Worm (Caenorhabditis elegans) whole organism, young adult: ENCODE data around the gene fbxa-28.
A peak's percentile ranks its signal among the peaks of the same experiment; 100 is the strongest.

ENCODE experiments used
- B0019.2 ChIP-seq: fragments of 200-800 bp; sonication (Bioruptor generic); conservative IDR thresholded peaks from 2 replicates; pipeline ENCODE4 v1.3.6; 2022; ENCODE audit warnings: missing genetic modification reagents, missing genetic modification characterization, missing compliant biosample characterization
- F10E7.11 ChIP-seq: sonication (generic microtip); optimal IDR thresholded peaks from 2 replicates; lab custom pipeline; 2017; ENCODE audit warnings: mild to moderate bottlenecking, missing genetic modification characterization, moderate library complexity, missing compliant biosample characterization
- F22D6.2 ChIP-seq: sonication (generic microtip); optimal IDR thresholded peaks from 2 replicates; lab custom pipeline; 2016; ENCODE audit warnings: mild to moderate bottlenecking, missing genetic modification characterization, missing compliant biosample characterization
- F37B4.10 ChIP-seq: fragments of 200-800 bp; sonication (Bioruptor generic); IDR thresholded peaks from 2 replicates; pipeline ENCODE4 v1.3.6; 2022; ENCODE audit warnings: missing genetic modification characterization, missing compliant biosample characterization
- K12H6.12 ChIP-seq: fragments of 200-800 bp; sonication (Bioruptor generic); optimal IDR thresholded peaks from 2 replicates; lab custom pipeline; 2018; ENCODE audit warnings: mild to moderate bottlenecking, missing genetic modification characterization, missing compliant biosample characterization
- Y56A3A.18 ChIP-seq: fragments of 200-800 bp; sonication (Bioruptor generic); IDR thresholded peaks from 2 replicates; pipeline ENCODE4 v1.3.6; 2022; ENCODE audit warnings: missing genetic modification reagents, missing genetic modification characterization, missing compliant biosample characterization
- Y79H2A.3 ChIP-seq: fragments of 200-800 bp; sonication (Bioruptor generic); conservative IDR thresholded peaks from 2 replicates; pipeline ENCODE4 v1.3.6; 2022; ENCODE audit warnings: missing genetic modification reagents, missing genetic modification characterization, missing compliant biosample characterization
- ama-1 ChIP-seq, 3 experiments: fragments of 150-350 bp in 1 of 3; sonication (generic microtip) in 2 of 3; optimal IDR thresholded peaks; 2 replicates each; lab custom pipeline; 2014 to 2018; ENCODE audit warnings: missing biosample characterization in 2 of 3, missing genetic modification characterization in 2 of 3, missing genetic modification reagents in 2 of 3
- aptf-2 ChIP-seq: fragments of 200-800 bp; sonication (Bioruptor generic); conservative IDR thresholded peaks from 2 replicates; pipeline ENCODE4 v1.3.6; 2022; ENCODE audit warnings: missing genetic modification reagents, missing genetic modification characterization, missing compliant biosample characterization
- atf-7 ChIP-seq: sonication (generic microtip); optimal IDR thresholded peaks from 2 replicates; lab custom pipeline; 2017; ENCODE audit warnings: mild to moderate bottlenecking, missing genetic modification characterization, missing compliant biosample characterization
- attf-6 ChIP-seq: fragments of 200-800 bp; sonication (Bioruptor generic); IDR thresholded peaks from 2 replicates; pipeline ENCODE4 v1.3.6; 2022; ENCODE audit warnings: missing genetic modification reagents, missing genetic modification characterization, missing compliant biosample characterization
- ccch-3 ChIP-seq: fragments of 200-800 bp; sonication (Bioruptor generic); optimal IDR thresholded peaks from 2 replicates; lab custom pipeline; 2018; ENCODE audit warnings: mild to moderate bottlenecking, missing genetic modification characterization, missing compliant biosample characterization
- cebp-2 ChIP-seq: fragments of 200-800 bp; sonication (Bioruptor generic); IDR thresholded peaks from 2 replicates; pipeline ENCODE4 v1.3.6; 2022; ENCODE audit warnings: missing genetic modification characterization, missing compliant biosample characterization
- chd-7 ChIP-seq: sonication (generic microtip); optimal IDR thresholded peaks from 2 replicates; lab custom pipeline; 2016; ENCODE audit warnings: mild to moderate bottlenecking, missing genetic modification characterization, moderate library complexity, missing compliant biosample characterization
- dpff-1 ChIP-seq: sonication (generic microtip); optimal IDR thresholded peaks from 2 replicates; lab custom pipeline; 2017; ENCODE audit warnings: mild to moderate bottlenecking, missing genetic modification characterization, missing compliant biosample characterization
- egl-18 ChIP-seq: fragments of 200-800 bp; sonication (Bioruptor generic); IDR thresholded peaks from 2 replicates; pipeline ENCODE4 v1.3.6; 2022; ENCODE audit warnings: missing genetic modification reagents, missing genetic modification characterization, missing compliant biosample characterization
- egl-44 ChIP-seq: fragments of 200-800 bp; sonication (Bioruptor generic); IDR thresholded peaks from 2 replicates; pipeline ENCODE4 v1.3.6; 2022; ENCODE audit warnings: missing genetic modification reagents, missing genetic modification characterization, missing compliant biosample characterization
- ets-4 ChIP-seq: fragments of 200-800 bp; sonication (Bioruptor generic); optimal IDR thresholded peaks from 2 replicates; lab custom pipeline; 2018; ENCODE audit warnings: mild to moderate bottlenecking, missing genetic modification characterization, missing compliant biosample characterization
- him-1 ChIP-seq: sonication (generic microtip); optimal IDR thresholded peaks from 2 replicates; lab custom pipeline; 2016; ENCODE audit warnings: missing genotype, missing genetic modification reagents, missing genetic modification characterization, missing compliant biosample characterization
- hlh-26 ChIP-seq: fragments of 200-800 bp; sonication (Bioruptor generic); conservative IDR thresholded peaks from 2 replicates; pipeline ENCODE4 v1.3.6; 2022; ENCODE audit warnings: missing genetic modification reagents, missing genetic modification characterization, missing compliant biosample characterization
- hmg-1.2 ChIP-seq: fragments of 200-800 bp; sonication (Bioruptor generic); IDR thresholded peaks from 2 replicates; pipeline ENCODE4 v1.3.6; 2022; ENCODE audit warnings: missing genetic modification reagents, missing genetic modification characterization, missing compliant biosample characterization
- hsf-1 ChIP-seq: fragments of 200-800 bp; sonication (Bioruptor generic); IDR thresholded peaks from 2 replicates; pipeline ENCODE4 v1.3.6; 2022; ENCODE audit warnings: missing genetic modification reagents, missing genetic modification characterization, missing compliant biosample characterization
- let-526 ChIP-seq: fragments of 200-800 bp; sonication (Bioruptor generic); IDR thresholded peaks from 2 replicates; pipeline ENCODE4 v1.3.6; 2022; ENCODE audit warnings: missing genetic modification reagents, missing genetic modification characterization, missing compliant biosample characterization
- lin-40 ChIP-seq: sonication (generic microtip); optimal IDR thresholded peaks from 2 replicates; lab custom pipeline; 2016; ENCODE audit warnings: missing genetic modification characterization, mild to moderate bottlenecking, missing compliant biosample characterization, missing genotype, missing genetic modification reagents
- lin-54 ChIP-seq: fragments of 200-800 bp; sonication (Bioruptor generic); optimal IDR thresholded peaks from 2 replicates; lab custom pipeline; 2018; ENCODE audit warnings: mild to moderate bottlenecking, missing genetic modification characterization, missing compliant biosample characterization
- madf-10 ChIP-seq: sonication (generic microtip); optimal IDR thresholded peaks from 2 replicates; lab custom pipeline; 2016; ENCODE audit warnings: mild to moderate bottlenecking, missing genetic modification characterization, missing compliant biosample characterization
- madf-3 ChIP-seq: fragments of 200-800 bp; sonication (Bioruptor generic); IDR thresholded peaks from 2 replicates; pipeline ENCODE4 v1.3.6; 2022; ENCODE audit warnings: missing genetic modification reagents, missing genetic modification characterization, missing compliant biosample characterization
- madf-6 ChIP-seq: fragments of 200-800 bp; sonication (Bioruptor generic); IDR thresholded peaks from 2 replicates; pipeline ENCODE4 v1.3.6; 2022; ENCODE audit warnings: missing genetic modification reagents, missing genetic modification characterization, missing compliant biosample characterization
- nfya-1 ChIP-seq: sonication (generic microtip); optimal IDR thresholded peaks from 2 replicates; lab custom pipeline; 2017; ENCODE audit warnings: antibody characterized with exemption, missing compliant biosample characterization, missing genetic modification characterization, borderline replicate concordance; ENCODE audit not compliant: insufficient read depth
- nhr-80 ChIP-seq: sonication (generic microtip); optimal IDR thresholded peaks from 2 replicates; lab custom pipeline; 2016; ENCODE audit warnings: missing genetic modification characterization, missing compliant biosample characterization
- repo-1 ChIP-seq: sonication (generic microtip); optimal IDR thresholded peaks from 2 replicates; lab custom pipeline; 2017; ENCODE audit warnings: mild to moderate bottlenecking, missing genetic modification characterization, missing compliant biosample characterization
- rpc-1 ChIP-seq, 2 experiments: fragments of 150-350 bp in 1 of 2; sonication (generic microtip) in 1 of 2; optimal IDR thresholded peaks; 2 replicates each; lab custom pipeline; 2014 to 2018; ENCODE audit warnings: missing biosample characterization in 1 of 2, missing genetic modification characterization in 1 of 2, missing genetic modification reagents in 1 of 2, missing genotype in 1 of 2
- snpc-3.4 ChIP-seq: sonication (generic microtip); optimal IDR thresholded peaks from 2 replicates; lab custom pipeline; 2017; ENCODE audit warnings: missing genetic modification characterization, mild to moderate bottlenecking, missing compliant biosample characterization, antibody characterized with exemption, moderate library complexity, missing genotype, missing genetic modification reagents
- snpc-4 ChIP-seq, 5 experiments: fragments of 150-350 bp in 1 of 5; sonication (generic microtip) in 4 of 5; optimal IDR thresholded peaks; 2 replicates each; lab custom pipeline; 2014 to 2018; ENCODE audit warnings: missing genetic modification characterization in 5 of 5, missing biosample characterization in 3 of 5, antibody characterized with exemption in 2 of 5, mild to moderate bottlenecking in 2 of 5, missing compliant biosample characterization in 2 of 5, missing genotype in 2 of 5, moderate library complexity in 2 of 5, missing genetic modification reagents in 1 of 5
- unc-62 ChIP-seq: fragments of 150-350 bp; optimal IDR thresholded peaks from 2 replicates; lab custom pipeline; 2014; ENCODE audit warnings: missing biosample characterization, missing genetic modification reagents, missing genetic modification characterization
- zfh-2 ChIP-seq: fragments of 200-800 bp; sonication (Bioruptor generic); conservative IDR thresholded peaks from 2 replicates; pipeline ENCODE4 v1.3.6; 2022; ENCODE audit warnings: missing genetic modification reagents, missing genetic modification characterization, missing compliant biosample characterization
- ztf-26 ChIP-seq: sonication (generic microtip); optimal IDR thresholded peaks from 2 replicates; lab custom pipeline; 2017; ENCODE audit warnings: missing genetic modification characterization, missing compliant biosample characterization
- ztf-6 ChIP-seq: fragments of 200-800 bp; sonication (Bioruptor generic); IDR thresholded peaks from 2 replicates; pipeline ENCODE4 v1.3.6; 2022; ENCODE audit warnings: missing genetic modification reagents, missing genetic modification characterization, missing compliant biosample characterization

Gene fbxa-28

ce11 chrIII:1293135-1293534, 4.6 kb upstream of the fbxa-28 start, which contains the start of gene fbxa-36:
TSS of gene fbxa-36 (minus strand) at chrIII:1293235.
- no peak for TF ChIP-seq hlh-26
- TF ChIP-seq snpc-4 (GFP tag; optimal IDR thresholded peaks at IDR 0.05; lab: Kevin White, UChicago) = no peak
- no peak for TF ChIP-seq snpc-4 (tag; optimal IDR thresholded peaks at IDR 0.05; lab: Kevin White, UChicago)
- TF ChIP-seq Y79H2A.3 = no peak
- TF ChIP-seq B0019.2 (GFP tag; lab: Robert Waterston, UW) = no peak
- no peak for TF ChIP-seq ama-1 (optimal IDR thresholded peaks at IDR 0.05; lab: Kevin White, UChicago)
- TF ChIP-seq ama-1 (GFP tag; optimal IDR thresholded peaks at IDR 0.05; lab: Kevin White, UChicago) = no peak
- no peak for TF ChIP-seq Y56A3A.18 (GFP tag; lab: Robert Waterston, UW)
- TF ChIP-seq F10E7.11 (tag; lab: Kevin White, UChicago) = no peak
- no peak for TF ChIP-seq nhr-80 (tag; lab: Kevin White, UChicago)
- TF ChIP-seq chd-7 (tag; lab: Kevin White, UChicago) = no peak
- no peak for TF ChIP-seq F22D6.2 (tag; lab: Kevin White, UChicago)
- no peak for TF ChIP-seq madf-6 (GFP tag; lab: Robert Waterston, UW)
- TF ChIP-seq egl-18 (GFP tag; lab: Robert Waterston, UW) = no peak
- TF ChIP-seq F37B4.10 (GFP tag; lab: Robert Waterston, UW) = no peak
- TF ChIP-seq let-526 (GFP tag; lab: Robert Waterston, UW) = no peak
- TF ChIP-seq him-1 (tag; lab: Kevin White, UChicago) = no peak
- no peak for TF ChIP-seq hsf-1
- no peak for TF ChIP-seq lin-40 (tag; lab: Kevin White, UChicago)
- no peak for TF ChIP-seq repo-1 (tag; lab: Kevin White, UChicago)
- TF ChIP-seq rpc-1 (optimal IDR thresholded peaks at IDR 0.05; lab: Kevin White, UChicago) = no peak
- TF ChIP-seq rpc-1 (tag; optimal IDR thresholded peaks at IDR 0.05; lab: Kevin White, UChicago) = no peak
- no peak for TF ChIP-seq unc-62
- TF ChIP-seq, all 124 proteins: peak for 0

- TF ChIP-seq nhr-80 (tag; lab: Kevin White, UChicago) (peak; percentile 13), aptf-2 (GFP tag; lab: Robert Waterston, UW) (no peak), snpc-3.4 (tag; lab: Kevin White, UChicago) (no peak)
- TF ChIP-seq, all 124 proteins: peak for 1
Measured at ce11 chrIII:1295149-1295716, 2.5 kb upstream of the fbxa-28 start, which contains the start of gene fbxa-35. TSS of gene fbxa-35 (plus strand) at chrIII:1295666.

- no peak for TF ChIP-seq snpc-3.4 (tag; lab: Kevin White, UChicago)
- no peak for TF ChIP-seq snpc-4 (GFP tag; optimal IDR thresholded peaks at IDR 0.05; lab: Kevin White, UChicago)
- no peak for TF ChIP-seq snpc-4 (tag; optimal IDR thresholded peaks at IDR 0.05; lab: Kevin White, UChicago)
- no peak for TF ChIP-seq nfya-1 (tag; lab: Kevin White, UChicago)
- no peak for TF ChIP-seq madf-3
- TF ChIP-seq attf-6 = no peak
- TF ChIP-seq K12H6.12 = no peak
- TF ChIP-seq madf-10 (tag; lab: Kevin White, UChicago) = no peak
- no peak for TF ChIP-seq ets-4 (GFP tag; lab: Kevin White, UChicago)
- no peak for TF ChIP-seq cebp-2 (GFP tag; lab: Robert Waterston, UW)
- TF ChIP-seq atf-7 = no peak
- no peak for TF ChIP-seq dpff-1 (tag; lab: Kevin White, UChicago)
- TF ChIP-seq lin-54 (GFP tag; lab: Kevin White, UChicago) = no peak
- TF ChIP-seq F37B4.10 (GFP tag; lab: Robert Waterston, UW) = no peak
Measured at ce11 chrIII:1303414-1303813, 5.7 kb downstream of the fbxa-28 start, which contains the start of gene fbxa-75. TSS of gene fbxa-75 (plus strand) at chrIII:1303714.

DNA sequence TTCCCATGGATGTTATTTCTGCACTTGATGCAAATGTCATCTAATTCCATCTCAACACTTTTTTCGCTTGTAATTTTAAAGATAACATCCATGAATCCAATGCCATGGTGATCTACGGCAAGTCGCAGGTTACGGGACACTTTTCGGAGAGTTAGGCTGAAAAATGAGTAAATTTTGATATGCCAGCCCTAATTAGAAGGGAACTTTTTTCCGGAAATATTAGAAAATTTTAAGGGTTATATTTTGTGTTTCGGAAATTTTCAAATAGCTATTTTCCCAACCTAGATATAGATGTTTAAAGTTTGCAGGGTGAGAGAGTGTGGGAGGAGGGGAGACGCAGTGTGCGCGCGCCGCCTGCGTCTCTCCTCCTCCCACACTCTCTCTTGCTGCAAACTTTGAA, 9.6 kb downstream of the fbxa-28 start:
- TF ChIP-seq F22D6.2 (tag; lab: Kevin White, UChicago) = no peak
- no peak for TF ChIP-seq zfh-2 (GFP tag; lab: Robert Waterston, UW)
- TF ChIP-seq hmg-1.2 (GFP tag; lab: Robert Waterston, UW) = peak; percentile 84
- TF ChIP-seq egl-44 (GFP tag; lab: Robert Waterston, UW) = no peak
- no peak for TF ChIP-seq ccch-3
- no peak for TF ChIP-seq ztf-26 (tag; lab: Kevin White, UChicago)
- TF ChIP-seq ztf-6 = no peak
